Worm (Caenorhabditis elegans) whole organism, L4/young adult: ENCODE measurements around the gene mdt-27.

Experiments
- W03F9.2 ChIP-seq: fragments of 150-350 bp; optimal IDR thresholded peaks from 2 replicates; lab custom pipeline; 2014; ENCODE audit warnings: missing biosample characterization, missing genetic modification characterization
- dao-5 ChIP-seq: sonication (generic microtip); optimal IDR thresholded peaks from 2 replicates; lab custom pipeline; 2016; ENCODE audit warnings: missing genotype, missing genetic modification characterization, moderate library complexity, missing compliant biosample characterization
- him-1 ChIP-seq: sonication (generic microtip); optimal IDR thresholded peaks from 2 replicates; lab custom pipeline; 2016; ENCODE audit warnings: missing genotype, missing genetic modification reagents, missing genetic modification characterization, missing compliant biosample characterization

- TF ChIP-seq him-1 (tag; lab: Kevin White, UChicago) (no peak), W03F9.2 (tag; lab: Kevin White, UChicago) (no peak), dao-5 (tag; lab: Kevin White, UChicago) (no peak)
These were observed 14.6 kb downstream of the mdt-27 start, which contains the start of gene str-177 for ce11 chrV:9198887-9199286.
